Fruit fly (Drosophila melanogaster): ENCODE data around the gene Rcd7.

The Rcd7 gene

dm6 chr3L:19560695-19561246 lies 15.9 kb downstream of the Rcd7 start (continued):
- TF ChIP-seq CrebB (tag; optimal IDR thresholded peaks at IDR 0.05) (peak; percentile 91), CG12769 (tag; optimal IDR thresholded peaks at IDR 0.05) (peak; percentile 91), caup (GFP tag; optimal IDR thresholded peaks at IDR 0.05; ENCODE audit: severe bottlenecking) (peak; percentile 94), HLH54F (GFP tag; optimal IDR thresholded peaks at IDR 0.05) (peak; percentile 90), az2 (GFP tag; optimal IDR thresholded peaks at IDR 0.05) (peak; percentile 96), tap (tag; optimal IDR thresholded peaks at IDR 0.05) (peak; percentile 92), sug (tag; optimal IDR thresholded peaks at IDR 0.05) (peak; percentile 92), Asciz (GFP tag; optimal IDR thresholded peaks at IDR 0.05) (peak; percentile 93), Antp (GFP tag; optimal IDR thresholded peaks at IDR 0.05) (peak; percentile 88), CG7928 (GFP tag; optimal IDR thresholded peaks at IDR 0.05) (peak; percentile 67), CG9797 (GFP tag; optimal IDR thresholded peaks at IDR 0.05) (peak; percentile 43), sim (GFP tag; IDR thresholded peaks at IDR 0.05) (peak; percentile 83; the same call in 1 of the 2 replicates), Vsx1 (GFP tag; optimal IDR thresholded peaks at IDR 0.05) (peak; percentile 92), tio (GFP tag; optimal IDR thresholded peaks at IDR 0.05) (peak; percentile 92), CG3065 (GFP tag; optimal IDR thresholded peaks at IDR 0.05) (peak; percentile 88), al (GFP tag; IDR thresholded peaks at IDR 0.05) (peak; percentile 92), ind (GFP tag; optimal IDR thresholded peaks at IDR 0.05) (peak; percentile 91), CG13296 (GFP tag; optimal IDR thresholded peaks at IDR 0.05) (peak; percentile 95), toy (GFP tag; IDR thresholded peaks at IDR 0.05) (peak; percentile 89; the same call in 1 of the 2 replicates), slp2 (GFP tag; optimal IDR thresholded peaks at IDR 0.05) (peak; percentile 90), klu (GFP tag; IDR thresholded peaks at IDR 0.05) (peak; percentile 91), Hand (GFP tag; optimal IDR thresholded peaks at IDR 0.05) (peak; percentile 84), HLH4C (GFP tag; IDR thresholded peaks at IDR 0.05; ENCODE audit: partially characterized antibody) (no peak), CG10979 (tag; optimal IDR thresholded peaks at IDR 0.05) (peak; percentile 98), da (GFP tag; optimal IDR thresholded peaks at IDR 0.05) (peak; percentile 67), CG2202 (tag; optimal IDR thresholded peaks at IDR 0.05) (peak; percentile 94), HLHmδ (GFP tag; optimal IDR thresholded peaks at IDR 0.05) (no peak), CG32532 (GFP tag; IDR thresholded peaks at IDR 0.05) (peak; percentile 96), CG32767 (GFP tag; IDR thresholded peaks at IDR 0.05) (peak; percentile 91), CG18011 (GFP tag; optimal IDR thresholded peaks at IDR 0.05) (peak; percentile 68), Sox102F (GFP tag; optimal IDR thresholded peaks at IDR 0.05) (peak; percentile 96), CG10462 (GFP tag; optimal IDR thresholded peaks at IDR 0.05) (peak; percentile 92), disco-r (GFP tag; optimal IDR thresholded peaks at IDR 0.05) (peak; percentile 83), NFAT (GFP tag; IDR thresholded peaks at IDR 0.05) (peak; percentile 91), dysf (GFP tag; IDR thresholded peaks at IDR 0.05) (peak; percentile 96), usp (GFP tag; optimal IDR thresholded peaks at IDR 0.05) (no peak), Rfx (GFP tag; IDR thresholded peaks at IDR 0.05) (peak; percentile 95), CG16863 (GFP tag; optimal IDR thresholded peaks at IDR 0.05) (peak; percentile 86), fru (optimal IDR thresholded peaks at IDR 0.05) (no peak), CG2712 (tag; optimal IDR thresholded peaks at IDR 0.05) (peak; percentile 97), CG1603 (tag; optimal IDR thresholded peaks at IDR 0.05) (peak; percentile 86), h (optimal IDR thresholded peaks at IDR 0.05) (no peak), lilli (GFP tag; optimal IDR thresholded peaks at IDR 0.05) (peak; percentile 97), CG17361 (GFP tag; IDR thresholded peaks at IDR 0.05) (peak; percentile 94), tna (GFP tag; IDR thresholded peaks at IDR 0.05; ENCODE audit: partially characterized antibody) (no peak), CG6254 (GFP tag; optimal IDR thresholded peaks at IDR 0.05) (peak; percentile 92), her (GFP tag; optimal IDR thresholded peaks at IDR 0.05) (peak; percentile 81), CG1233 (GFP tag; optimal IDR thresholded peaks at IDR 0.05) (peak; percentile 96), CG11560 (tag; IDR thresholded peaks at IDR 0.05) (no peak; the same call in none of the 3 replicates), vfl (GFP tag; optimal IDR thresholded peaks at IDR 0.05) (peak; percentile 91), Myb (GFP tag; optimal IDR thresholded peaks at IDR 0.05) (peak; percentile 77)

Data from whole organism, embryonic.